Fruit fly (Drosophila melanogaster): ENCODE data around the gene CG13724.

CG13724 gene

DNA sequence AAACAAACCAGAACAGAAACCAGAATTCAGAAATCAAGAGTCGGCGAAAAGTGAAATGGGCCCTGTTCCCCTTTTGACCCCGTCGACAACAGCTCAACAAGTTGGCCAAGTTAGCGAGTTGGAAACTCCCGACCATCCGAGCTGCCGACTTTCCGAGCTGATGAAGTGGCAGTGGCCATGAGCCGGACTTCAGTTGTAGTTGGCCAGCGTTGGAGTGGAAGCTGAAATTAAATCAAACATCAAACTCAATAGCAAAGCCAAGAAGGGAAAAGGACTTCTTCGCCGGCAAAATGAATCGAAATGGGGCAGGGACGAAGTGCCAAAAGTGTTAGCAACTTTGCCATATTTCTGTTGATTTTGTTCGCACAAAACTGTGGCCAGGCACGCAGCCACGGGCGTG lies at the start of gene CG13724:
CG13724 (plus strand) TSS at position 301 of the 400 bp plus-strand sequence.
- TF ChIP-seq CG17801 (GFP tag; optimal IDR thresholded peaks at IDR 0.05; ENCODE audit: partially characterized antibody): no peak

DNA sequence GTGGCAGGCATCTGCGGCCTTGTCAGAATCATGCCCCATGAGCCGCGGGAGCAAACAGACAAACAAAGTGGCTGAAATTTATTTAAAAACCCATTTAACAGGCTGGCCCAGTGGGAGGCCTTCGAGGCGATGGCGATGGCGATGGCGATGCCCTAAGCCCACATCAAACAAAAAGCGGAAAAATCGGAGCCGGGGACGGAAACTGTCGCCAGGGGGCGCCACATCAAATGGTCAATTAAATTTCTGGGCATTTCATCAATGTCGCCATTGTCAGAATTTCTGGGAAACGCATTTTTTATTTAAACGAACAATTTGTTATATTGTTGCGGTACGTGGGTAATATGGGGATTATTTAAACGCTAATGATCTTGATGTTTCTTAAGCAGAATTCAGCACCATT lies 30.4 kb upstream of the CG13724 start:
- no peak for TF ChIP-seq CG17801 (GFP tag; optimal IDR thresholded peaks at IDR 0.05; ENCODE audit: partially characterized antibody)

DNA sequence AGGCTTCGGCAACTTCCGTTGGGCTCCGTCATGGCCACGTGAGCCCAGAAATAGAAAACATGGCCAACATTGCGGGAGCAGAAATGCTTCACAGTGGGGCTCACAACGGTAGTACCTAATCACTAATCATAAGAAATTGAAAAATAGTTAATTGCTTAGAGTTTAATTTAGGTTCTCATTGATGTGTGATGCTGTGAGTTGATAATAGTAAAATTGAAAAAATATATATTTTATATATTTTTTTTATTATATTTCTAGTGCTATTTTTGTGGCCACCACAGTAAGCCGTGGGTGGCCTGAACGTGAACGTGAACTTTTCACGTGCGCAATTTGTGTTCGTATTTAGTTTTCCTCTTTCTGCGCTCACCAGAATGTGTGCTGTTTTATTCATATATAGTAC lies 12.1 kb upstream of the CG13724 start:
- no peak for TF ChIP-seq CG17801 (GFP tag; optimal IDR thresholded peaks at IDR 0.05; ENCODE audit: partially characterized antibody)

DNA sequence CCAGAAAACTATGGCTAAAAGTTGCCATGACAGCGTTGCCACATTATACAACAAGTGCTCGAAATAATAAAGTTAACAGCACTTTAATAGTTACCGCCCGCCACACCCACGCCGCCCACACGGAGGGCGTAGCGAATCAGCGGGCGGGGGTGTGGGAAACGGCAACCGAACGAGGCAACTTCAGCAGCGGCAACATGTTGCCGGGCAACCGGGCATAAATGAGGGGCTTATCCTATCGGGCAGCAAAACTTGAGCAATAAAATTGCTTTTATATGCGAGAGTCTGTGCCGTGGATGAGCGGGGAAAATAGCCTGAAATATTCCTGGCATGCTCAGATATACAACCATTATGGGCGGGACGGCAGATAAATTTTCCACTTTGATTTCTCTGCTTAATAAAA lies 6.4 kb upstream of the CG13724 start:
- no peak for TF ChIP-seq CG17801 (GFP tag; optimal IDR thresholded peaks at IDR 0.05; ENCODE audit: partially characterized antibody)

DNA sequence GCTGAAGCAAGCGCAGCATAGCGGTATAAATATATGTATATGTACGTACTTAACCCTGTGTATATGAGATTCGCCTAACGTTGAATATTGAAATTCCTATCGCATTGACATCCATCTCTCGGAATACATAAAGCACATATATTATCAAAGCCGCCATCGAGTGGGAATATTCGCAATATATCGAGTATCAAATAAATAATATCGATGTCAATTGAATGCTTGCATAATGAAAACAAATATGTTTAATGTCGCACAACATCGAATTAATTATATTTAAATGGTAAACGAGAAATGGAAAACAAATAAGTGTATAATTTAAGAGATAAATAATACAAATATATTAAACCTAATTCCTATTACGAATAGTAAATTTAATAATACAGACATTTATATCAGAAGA lies 1.9 kb upstream of the CG13724 start, which contains the start of gene ND-24L:
ND-24L (minus strand) TSS at position 101 of the 400 bp plus-strand sequence.
- no peak for TF ChIP-seq CG17801 (GFP tag; optimal IDR thresholded peaks at IDR 0.05; ENCODE audit: partially characterized antibody)

DNA sequence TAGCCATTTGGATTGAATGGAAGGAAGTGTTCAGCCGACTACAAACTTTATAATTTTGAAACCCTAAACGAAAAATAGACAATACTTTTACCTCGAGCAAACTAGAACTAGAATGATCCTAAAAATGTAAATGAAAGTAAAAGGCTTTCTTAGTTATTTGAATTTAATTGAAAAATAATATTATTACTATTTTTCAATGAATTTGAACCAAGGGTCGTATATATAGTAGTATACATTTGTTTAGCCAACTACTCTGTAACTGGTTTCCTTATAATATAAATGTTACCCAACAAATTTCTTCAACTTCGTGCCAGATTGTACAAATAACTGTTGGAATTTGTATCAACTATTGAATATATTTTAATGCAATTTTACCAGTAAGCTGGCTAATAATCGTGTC lies 2.8 kb downstream of the CG13724 start, which contains the start of gene CG13725:
CG13725 (minus strand) TSS at position 101 of the 400 bp plus-strand sequence.
- TF ChIP-seq CG17801 (GFP tag; optimal IDR thresholded peaks at IDR 0.05; ENCODE audit: partially characterized antibody): no peak

DNA sequence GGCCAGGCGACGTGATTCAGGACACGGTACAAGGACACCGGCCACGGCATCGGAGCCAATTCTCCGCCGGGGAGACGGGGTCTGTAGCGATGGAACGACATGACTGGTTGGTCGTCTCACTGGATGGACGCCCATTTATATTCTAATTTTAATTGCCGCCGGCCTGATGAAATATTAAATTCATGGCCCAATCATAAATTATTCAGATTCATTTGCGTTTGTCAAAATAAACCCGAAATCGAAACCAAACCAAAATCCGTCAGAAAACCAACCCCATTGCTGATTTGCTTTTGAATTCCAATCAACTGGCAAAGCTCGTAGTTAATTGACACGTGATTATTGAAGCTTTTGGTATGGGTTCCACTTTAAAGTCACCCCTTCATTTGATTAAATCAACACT lies 6.4 kb downstream of the CG13724 start, which contains the start of gene Or74a:
Or74a (minus strand) TSS at position 101 of the 400 bp plus-strand sequence.
- no peak for TF ChIP-seq CG17801 (GFP tag; optimal IDR thresholded peaks at IDR 0.05; ENCODE audit: partially characterized antibody)

DNA sequence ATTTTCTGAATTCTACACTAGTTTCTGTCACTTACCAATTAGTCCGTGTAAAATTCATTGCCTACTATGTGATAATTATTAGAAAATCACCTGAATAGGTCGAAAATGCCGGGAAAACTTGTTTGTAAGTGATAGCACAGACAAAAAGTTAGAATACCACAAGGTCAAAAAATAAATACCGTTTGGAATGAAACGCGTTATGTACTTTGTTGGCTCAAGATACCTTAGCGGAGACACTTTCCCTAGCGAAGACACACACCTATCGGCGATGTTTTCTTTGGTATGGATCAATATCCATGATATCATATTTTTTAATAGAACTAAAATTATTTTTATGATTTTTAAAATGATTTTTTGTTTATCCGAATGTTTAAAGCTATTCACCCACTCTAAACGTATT lies 16.5 kb downstream of the CG13724 start, which contains the start of gene CG6479:
CG6479 (minus strand) TSS at position 141 of the 400 bp plus-strand sequence.
- no peak for TF ChIP-seq CG17801 (GFP tag; optimal IDR thresholded peaks at IDR 0.05; ENCODE audit: partially characterized antibody)

DNA sequence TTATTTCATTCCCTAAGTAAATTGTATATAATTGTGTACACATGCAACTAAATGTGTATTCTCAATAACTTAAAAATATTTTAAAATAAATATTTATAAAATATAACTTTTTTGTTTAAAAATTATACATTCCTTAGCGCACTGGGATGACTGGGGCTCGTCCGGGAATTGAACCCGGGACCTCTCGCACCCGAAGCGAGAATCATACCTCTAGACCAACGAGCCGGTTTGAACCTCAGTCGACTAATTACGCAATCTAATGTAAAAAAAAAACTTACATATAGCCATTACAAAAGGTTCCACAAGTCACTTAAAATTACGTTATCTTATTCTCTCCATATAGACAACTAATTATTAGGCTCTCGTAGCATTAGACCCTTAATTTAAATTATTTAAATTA lies 17.1 kb downstream of the CG13724 start:
- TF ChIP-seq CG17801 (GFP tag; optimal IDR thresholded peaks at IDR 0.05; ENCODE audit: partially characterized antibody): no peak

DNA sequence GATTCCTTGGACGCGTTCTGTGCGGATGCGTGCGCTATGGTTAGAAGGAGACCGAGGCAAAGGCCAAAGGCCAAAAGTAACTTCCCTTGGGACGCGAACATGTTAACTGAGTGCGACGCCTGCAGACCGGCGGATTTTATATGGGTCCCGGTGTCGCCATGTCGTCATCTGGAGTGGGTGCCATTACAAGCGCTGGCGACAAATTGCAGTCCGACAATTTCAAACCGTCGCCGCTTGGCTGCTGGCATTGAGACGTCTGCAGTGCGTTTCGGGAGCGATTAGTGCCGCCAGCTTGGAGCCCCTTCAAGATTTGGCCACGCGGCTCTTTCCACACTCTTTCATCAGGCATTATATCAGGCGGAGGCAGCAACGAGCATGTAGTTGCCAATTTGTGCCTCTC lies 18.6 kb downstream of the CG13724 start, which contains the start of gene CG13727:
CG13727 (minus strand) TSS at position 101 of the 400 bp plus-strand sequence.
- TF ChIP-seq CG17801 (GFP tag; optimal IDR thresholded peaks at IDR 0.05; ENCODE audit: partially characterized antibody): no peak

DNA sequence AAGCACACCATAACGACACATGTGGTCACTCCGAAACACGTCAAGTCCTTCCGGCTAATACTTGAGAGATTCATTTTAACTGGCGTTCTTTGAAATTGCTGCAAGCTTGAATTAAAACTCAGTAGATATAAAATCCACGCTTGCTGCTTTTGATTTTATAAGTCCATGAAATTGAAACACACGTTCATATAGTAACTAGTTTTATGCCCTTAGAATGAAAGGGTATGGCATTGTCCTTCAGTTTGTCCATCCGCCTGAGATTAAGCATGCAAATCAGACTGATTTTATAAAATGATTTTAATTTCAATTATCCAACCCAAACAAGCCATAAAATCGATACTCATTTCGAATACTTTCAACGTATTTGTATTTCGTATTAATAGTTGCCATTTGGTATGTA lies 22.0 kb downstream of the CG13724 start, which contains the start of gene brv2:
brv2 (minus strand) TSS at position 101 of the 400 bp plus-strand sequence.
- TF ChIP-seq CG17801 (GFP tag; optimal IDR thresholded peaks at IDR 0.05; ENCODE audit: partially characterized antibody): no peak

DNA sequence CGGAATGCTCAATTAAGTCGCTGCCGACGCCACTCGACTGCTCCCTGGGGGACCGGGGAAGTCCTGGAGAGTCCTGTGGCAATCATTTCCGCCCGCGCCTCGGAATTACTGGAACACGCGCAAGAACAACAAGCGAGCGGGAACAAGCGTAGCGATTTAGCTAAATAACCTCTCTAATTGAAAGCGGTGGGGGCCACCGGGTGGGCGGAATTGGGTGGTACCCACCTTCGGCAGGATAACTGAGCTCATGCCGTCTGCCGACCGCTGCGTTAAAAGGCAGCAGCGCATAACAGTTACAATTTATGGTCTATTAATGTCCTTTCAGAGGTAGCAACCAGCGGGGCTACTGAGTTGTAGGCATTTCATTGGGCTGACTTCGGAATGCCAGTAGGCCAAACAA lies 23.8 kb downstream of the CG13724 start:
- TF ChIP-seq CG17801 (GFP tag; optimal IDR thresholded peaks at IDR 0.05; ENCODE audit: partially characterized antibody): no peak

DNA sequence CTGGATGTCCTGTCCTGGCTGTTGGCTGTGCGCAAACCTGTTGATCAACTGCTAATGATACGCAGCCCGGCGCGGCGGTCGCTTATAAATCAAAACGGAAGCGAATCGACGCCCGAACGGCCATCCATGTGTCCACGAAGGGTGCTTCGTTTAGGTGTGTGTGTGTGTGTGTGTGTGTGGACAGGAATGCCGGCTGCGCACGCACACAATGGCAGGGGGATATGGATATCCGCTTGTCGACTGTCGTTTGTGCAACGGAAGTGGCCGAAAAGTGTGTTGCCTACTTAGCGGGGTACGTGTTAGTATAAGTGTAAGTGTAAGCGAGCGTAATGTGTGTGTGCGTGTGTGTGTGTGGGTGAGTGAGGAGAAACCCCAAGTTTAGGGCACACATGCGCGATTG lies 27.0 kb downstream of the CG13724 start, which contains the start of gene Mip:
Mip (minus strand) TSS at position 63 of the 400 bp plus-strand sequence.
- TF ChIP-seq CG17801 (GFP tag; optimal IDR thresholded peaks at IDR 0.05; ENCODE audit: partially characterized antibody): no peak

DNA sequence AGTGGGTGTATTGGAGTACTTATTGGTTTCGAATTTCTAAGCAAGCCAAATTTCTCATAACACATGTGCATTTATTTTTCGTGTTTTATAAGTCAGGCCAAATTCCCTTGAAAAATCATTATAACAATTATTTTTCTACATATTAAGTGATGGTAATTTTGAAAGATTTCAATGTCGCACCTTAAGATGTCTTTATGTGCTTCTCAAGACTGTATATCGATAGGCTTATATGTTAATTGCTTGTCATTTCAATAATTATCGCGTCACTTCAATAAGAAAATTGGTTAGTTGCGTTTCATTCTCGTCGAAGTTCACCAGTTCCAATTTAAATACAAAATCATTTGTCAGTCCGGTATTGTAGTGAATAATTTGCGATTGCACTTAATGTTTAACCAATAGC lies 28.9 kb downstream of the CG13724 start, which contains the start of gene CG7692:
CG7692 (plus strand) TSS at position 301 of the 400 bp plus-strand sequence.
- no peak for TF ChIP-seq CG17801 (GFP tag; optimal IDR thresholded peaks at IDR 0.05; ENCODE audit: partially characterized antibody)

DNA sequence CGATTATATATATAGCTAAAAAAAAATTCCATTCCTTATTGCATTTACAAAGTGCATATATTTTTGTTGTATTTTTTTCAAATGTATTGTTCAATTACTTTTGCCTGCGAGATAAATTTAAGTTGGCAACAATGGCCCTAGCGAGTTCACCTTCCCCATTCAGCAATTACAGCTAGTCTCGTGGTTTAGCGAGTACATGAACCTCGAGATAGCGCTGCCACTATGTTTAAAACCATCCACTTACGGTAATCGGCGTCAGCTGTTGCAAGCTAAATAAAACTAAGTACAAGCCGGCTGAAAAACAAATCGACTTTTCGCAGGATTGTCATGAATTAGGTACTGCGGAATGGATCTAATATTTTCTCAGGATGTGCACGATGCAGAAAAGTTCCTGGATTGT lies 30.2 kb downstream of the CG13724 start:
- TF ChIP-seq CG17801 (GFP tag; optimal IDR thresholded peaks at IDR 0.05; ENCODE audit: partially characterized antibody): no peak

DNA sequence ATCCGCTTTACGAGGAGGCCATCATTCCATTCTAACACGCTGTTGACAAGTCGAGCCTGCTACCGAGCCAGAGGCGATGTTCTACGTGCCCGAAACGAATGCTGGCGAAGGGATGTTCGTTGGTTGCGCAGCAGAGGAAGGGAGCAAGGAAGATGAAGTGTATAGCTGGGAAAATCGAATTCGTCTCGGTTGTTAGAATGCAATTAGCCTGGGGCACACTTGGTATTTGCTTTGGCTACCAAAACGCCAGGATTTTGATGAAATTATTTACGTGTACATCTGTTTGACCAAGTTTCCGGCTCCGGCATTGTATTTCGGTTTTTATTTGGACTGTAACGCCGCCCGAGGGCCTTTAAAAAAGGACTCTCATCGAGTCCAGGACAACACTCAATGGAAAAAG lies 34.8 kb downstream of the CG13724 start:
- no peak for TF ChIP-seq CG17801 (GFP tag; optimal IDR thresholded peaks at IDR 0.05; ENCODE audit: partially characterized antibody)

DNA sequence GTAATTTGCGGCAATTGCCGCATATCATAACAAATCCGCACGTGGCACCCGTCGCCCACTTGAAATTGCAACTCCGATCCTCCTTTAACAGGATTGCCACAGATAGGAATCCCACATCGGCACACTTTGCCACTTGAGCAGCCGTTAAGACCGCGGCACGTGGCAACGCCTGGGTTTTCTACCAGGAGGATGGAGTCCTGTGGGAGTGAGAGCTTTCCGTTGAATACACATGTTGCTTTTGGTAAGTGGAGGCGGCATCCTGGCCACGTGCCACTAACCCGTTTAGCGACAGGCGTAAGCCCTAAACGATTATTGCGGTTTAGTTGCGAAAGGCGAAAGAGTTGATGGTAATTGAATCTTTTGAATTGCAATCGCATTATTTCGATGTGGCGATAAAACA lies 35.8 kb downstream of the CG13724 start:
- TF ChIP-seq CG17801 (GFP tag; optimal IDR thresholded peaks at IDR 0.05; ENCODE audit: partially characterized antibody): no peak

Measured in ovary, adult (tissue).